Fruit fly (Drosophila melanogaster): ENCODE measurements around the gene Lcp65Ab1.

DNA sequence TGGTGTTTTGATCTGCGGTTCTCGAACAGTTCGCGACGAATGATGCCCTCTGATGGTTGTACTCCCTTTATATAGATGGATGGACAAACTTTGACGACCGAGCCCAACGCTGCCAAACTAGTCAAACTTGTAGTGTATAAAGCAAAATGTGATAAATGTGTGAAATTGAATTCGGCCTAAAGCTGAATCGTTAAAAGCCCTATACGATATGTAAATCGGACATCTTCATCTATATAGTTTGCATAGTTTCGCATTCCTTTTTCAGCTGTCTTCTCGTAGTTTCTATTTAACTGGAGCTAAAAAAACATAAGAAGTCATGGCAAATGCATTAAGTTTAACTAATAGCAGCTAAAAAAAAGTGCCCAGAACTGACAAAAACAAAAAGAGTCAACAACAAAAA lies 15.8 kb upstream of the Lcp65Ab1 start, which contains the start of gene Lcp65Ag2:
- no peak for TF ChIP-seq usp (GFP tag; optimal IDR thresholded peaks at IDR 0.05)
- no peak for TF ChIP-seq CG8478 (optimal IDR thresholded peaks at IDR 0.05)
- no peak for TF ChIP-seq psq (optimal IDR thresholded peaks at IDR 0.05)
